Worm (Caenorhabditis elegans): ENCODE measurements around the gene T26G10.4.

T26G10.4 gene

ce11 chrIII:9442846-9443245, 22.5 kb downstream of the T26G10.4 start:
- no peak for TF ChIP-seq unc-62 (GFP tag; optimal IDR thresholded peaks at IDR 0.05)

- TF ChIP-seq unc-62 (GFP tag; optimal IDR thresholded peaks at IDR 0.05) = no peak
Measured at ce11 chrIII:9443417-9444027, 23.2 kb downstream of the T26G10.4 start, which contains the start of gene pir-2. pir-2 (minus strand) TSS chrIII:9443634.

ce11 chrIII:9449831-9450230, 29.5 kb downstream of the T26G10.4 start, which contains the start of gene F54C8.6:
F54C8.6 (minus strand) TSS chrIII:9449931.
- no peak for TF ChIP-seq unc-62 (GFP tag; optimal IDR thresholded peaks at IDR 0.05)

- no peak for TF ChIP-seq unc-62 (GFP tag; optimal IDR thresholded peaks at IDR 0.05)
Measured at ce11 chrIII:9450933-9451332, 30.6 kb downstream of the T26G10.4 start.

- TF ChIP-seq unc-62 (GFP tag; optimal IDR thresholded peaks at IDR 0.05) = no peak
Measured at ce11 chrIII:9453962-9454361, 33.6 kb downstream of the T26G10.4 start, which contains the start of gene F54C8.7. F54C8.7 (minus strand) TSS chrIII:9454062.

ce11 chrIII:9454730-9455129, 34.4 kb downstream of the T26G10.4 start:
- no peak for TF ChIP-seq unc-62 (GFP tag; optimal IDR thresholded peaks at IDR 0.05)

- TF ChIP-seq unc-62 (GFP tag; optimal IDR thresholded peaks at IDR 0.05) = no peak
Measured at ce11 chrIII:9455980-9456658, 35.8 kb downstream of the T26G10.4 start, which contains the start of the genes rheb-1 and spk-1. rheb-1 (minus strand) TSS chrIII:9456030. spk-1 (plus strand) TSS chrIII:9456608.

ce11 chrIII:9457192-9458103, 37.1 kb downstream of the T26G10.4 start:
- no peak for TF ChIP-seq unc-62 (GFP tag; optimal IDR thresholded peaks at IDR 0.05)

- TF ChIP-seq unc-62 (GFP tag; optimal IDR thresholded peaks at IDR 0.05) = no peak
Measured at ce11 chrIII:9461894-9462784, 41.8 kb downstream of the T26G10.4 start.

- TF ChIP-seq unc-62 (GFP tag; optimal IDR thresholded peaks at IDR 0.05) = no peak
Measured at ce11 chrIII:9462785-9463467, 42.6 kb downstream of the T26G10.4 start.

ce11 chrIII:9465424-9465823, 45.1 kb downstream of the T26G10.4 start, which contains the start of gene B0464.9:
B0464.9 (plus strand) TSS chrIII:9465767.
- TF ChIP-seq unc-62 (GFP tag; optimal IDR thresholded peaks at IDR 0.05) = no peak

- no peak for TF ChIP-seq unc-62 (GFP tag; optimal IDR thresholded peaks at IDR 0.05)
Measured at ce11 chrIII:9465865-9466264, 45.5 kb downstream of the T26G10.4 start, which contains the start of gene B0464.6. B0464.6 (minus strand) TSS chrIII:9465965.

ce11 chrIII:9467095-9467494, 46.8 kb downstream of the T26G10.4 start, which contains the start of gene baf-1:
baf-1 (plus strand) TSS chrIII:9467464.
- no peak for TF ChIP-seq unc-62 (GFP tag; optimal IDR thresholded peaks at IDR 0.05)

- TF ChIP-seq unc-62 (GFP tag; optimal IDR thresholded peaks at IDR 0.05) = no peak
Measured at ce11 chrIII:9467857-9468256, 47.5 kb downstream of the T26G10.4 start, which contains the start of gene tag-342. tag-342 (plus strand) TSS chrIII:9468157.

All from whole organism, dauer.